Worm (Caenorhabditis elegans) whole organism, midembryonic: ENCODE results near the gene F23D12.4.

Experiments used
- T22C8.4 ChIP-seq: fragments of 200-800 bp; sonication (Bioruptor generic); IDR thresholded peaks from 2 replicates; pipeline ENCODE4 v1.3.6; 2022; ENCODE audit warnings: missing genetic modification characterization, missing compliant biosample characterization
- cog-1 ChIP-seq: sonication (generic microtip); optimal IDR thresholded peaks from 2 replicates; lab custom pipeline; 2016; ENCODE audit warnings: missing genetic modification characterization, missing compliant biosample characterization
- flt-1 ChIP-seq: fragments of 200-800 bp; sonication (Bioruptor generic); IDR thresholded peaks from 2 replicates; pipeline ENCODE4 v1.3.6; 2022; ENCODE audit warnings: missing genetic modification characterization, missing compliant biosample characterization
- klf-2 ChIP-seq: fragments of 200-800 bp; sonication (Bioruptor generic); conservative IDR thresholded peaks from 2 replicates; pipeline ENCODE4 v1.3.6; 2022; ENCODE audit warnings: missing genetic modification reagents, missing genetic modification characterization, missing compliant biosample characterization
- med-1 ChIP-seq: sonication (generic microtip); optimal IDR thresholded peaks from 2 replicates; lab custom pipeline; 2017; ENCODE audit warnings: missing genetic modification characterization, mild to moderate bottlenecking, missing compliant biosample characterization, antibody characterized with exemption, missing genetic modification reagents; ENCODE audit not compliant: insufficient read depth
- ref-1 ChIP-seq: fragments of 200-800 bp; sonication (Bioruptor generic); conservative IDR thresholded peaks from 2 replicates; pipeline ENCODE4 v1.3.6; 2022; ENCODE audit warnings: missing genetic modification reagents, missing genetic modification characterization, missing compliant biosample characterization
- tab-1 ChIP-seq: fragments of 200-800 bp; sonication (Bioruptor generic); IDR thresholded peaks from 2 replicates; pipeline ENCODE4 v1.3.6; 2022; ENCODE audit warnings: missing genetic modification characterization, missing compliant biosample characterization
- ztf-23 ChIP-seq: fragments of 200-800 bp; sonication (Bioruptor generic); IDR thresholded peaks from 2 replicates; pipeline ENCODE4 v1.3.6; 2022; ENCODE audit warnings: missing genetic modification reagents, missing genetic modification characterization, missing compliant biosample characterization
- ztf-29 ChIP-seq: fragments of 200-800 bp; sonication (Bioruptor generic); IDR thresholded peaks from 2 replicates; pipeline ENCODE4 v1.3.6; 2022; ENCODE audit warnings: missing genetic modification reagents, missing genetic modification characterization, missing compliant biosample characterization

F23D12.4 gene

ce11 chrX:14460412-14460811 is 15.6 kb downstream of the F23D12.4 start, which contains the start of gene Y66C5A.2:
Y66C5A.2 (plus strand) TSS chrX:14460712.
- TF ChIP-seq klf-2 (GFP tag; lab: Robert Waterston, UW) (no peak), med-1 (GFP tag; lab: Kevin White, UChicago) (no peak), ztf-23 (GFP tag; lab: Robert Waterston, UW) (no peak), T22C8.4 (GFP tag; lab: Robert Waterston, UW) (no peak), tab-1 (GFP tag; lab: Robert Waterston, UW) (no peak), ref-1 (GFP tag; lab: Robert Waterston, UW) (no peak), flt-1 (GFP tag; lab: Robert Waterston, UW) (no peak), cog-1 (tag; lab: Kevin White, UChicago) (no peak), ztf-29 (GFP tag; lab: Robert Waterston, UW) (no peak)

ce11 chrX:14464513-14464912 is 19.7 kb downstream of the F23D12.4 start, which contains the start of gene M163.7:
M163.7 (plus strand) TSS chrX:14464813.
- TF ChIP-seq cog-1 (tag; lab: Kevin White, UChicago) (no peak), ref-1 (GFP tag; lab: Robert Waterston, UW) (no peak)

ce11 chrX:14465593-14465992 is 20.8 kb downstream of the F23D12.4 start, which contains the start of gene M163.22:
M163.22 (plus strand) TSS chrX:14465893.
- TF ChIP-seq cog-1 (tag; lab: Kevin White, UChicago), result no peak
- no peak for TF ChIP-seq ztf-23 (GFP tag; lab: Robert Waterston, UW)
- no peak for TF ChIP-seq tab-1 (GFP tag; lab: Robert Waterston, UW)

ce11 chrX:14466532-14466931 is 21.7 kb downstream of the F23D12.4 start, which contains the start of gene M163.21:
M163.21 (plus strand) TSS chrX:14466832.
- no peak for TF ChIP-seq med-1 (GFP tag; lab: Kevin White, UChicago)

DNA sequence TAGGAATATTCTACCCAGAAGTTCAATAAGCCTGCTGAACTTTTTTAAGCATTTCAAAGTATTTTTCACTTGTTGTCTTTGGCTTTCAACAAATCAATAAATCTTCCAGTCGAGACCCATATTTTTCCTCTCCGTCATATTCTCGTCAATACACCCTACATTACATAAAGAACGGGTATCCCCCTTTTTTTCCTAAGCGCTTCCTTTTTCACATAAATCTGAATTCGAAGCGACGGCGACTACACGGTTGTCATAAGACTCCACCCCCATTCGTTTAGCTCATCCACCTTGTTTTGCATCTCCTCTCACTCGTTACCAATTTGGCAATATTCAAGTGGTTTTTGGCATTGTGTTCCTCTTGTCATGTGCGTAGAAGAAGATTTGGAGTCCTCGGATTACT is 24.5 kb downstream of the F23D12.4 start, which contains the start of gene M163.9:
Gene M163.9 (plus strand): TSS at position 301 of the 400 bp plus-strand sequence.
- TF ChIP-seq ref-1 (GFP tag; lab: Robert Waterston, UW) (no peak), ztf-23 (GFP tag; lab: Robert Waterston, UW) (no peak)

- TF ChIP-seq ztf-23 (GFP tag; lab: Robert Waterston, UW), result no peak
- TF ChIP-seq flt-1 (GFP tag; lab: Robert Waterston, UW), result no peak
- no peak for TF ChIP-seq klf-2 (GFP tag; lab: Robert Waterston, UW)
- no peak for TF ChIP-seq cog-1 (tag; lab: Kevin White, UChicago)
These were observed 25.9 kb downstream of the F23D12.4 start, which contains the start of gene M163.10 for ce11 chrX:14470687-14471086. M163.10 (plus strand) TSS chrX:14470987.

ce11 chrX:14473740-14474139 is 28.9 kb downstream of the F23D12.4 start, which contains the start of gene M163.5:
M163.5 (plus strand) TSS chrX:14474040.
- TF ChIP-seq klf-2 (GFP tag; lab: Robert Waterston, UW) (no peak), cog-1 (tag; lab: Kevin White, UChicago) (no peak), med-1 (GFP tag; lab: Kevin White, UChicago) (no peak), tab-1 (GFP tag; lab: Robert Waterston, UW) (no peak), T22C8.4 (GFP tag; lab: Robert Waterston, UW) (no peak), ztf-23 (GFP tag; lab: Robert Waterston, UW) (no peak), ztf-29 (GFP tag; lab: Robert Waterston, UW) (no peak), flt-1 (GFP tag; lab: Robert Waterston, UW) (no peak), ref-1 (GFP tag; lab: Robert Waterston, UW) (no peak)

ce11 chrX:14476625-14477257 is 31.9 kb downstream of the F23D12.4 start:
- TF ChIP-seq tab-1 (GFP tag; lab: Robert Waterston, UW) (no peak), ref-1 (GFP tag; lab: Robert Waterston, UW) (no peak), cog-1 (tag; lab: Kevin White, UChicago) (no peak), ztf-29 (GFP tag; lab: Robert Waterston, UW) (no peak), T22C8.4 (GFP tag; lab: Robert Waterston, UW) (no peak)

- TF ChIP-seq tab-1 (GFP tag; lab: Robert Waterston, UW) (no peak), ztf-29 (GFP tag; lab: Robert Waterston, UW) (no peak), klf-2 (GFP tag; lab: Robert Waterston, UW) (no peak), flt-1 (GFP tag; lab: Robert Waterston, UW) (no peak), med-1 (GFP tag; lab: Kevin White, UChicago) (no peak), ref-1 (GFP tag; lab: Robert Waterston, UW) (no peak), cog-1 (tag; lab: Kevin White, UChicago) (no peak), T22C8.4 (GFP tag; lab: Robert Waterston, UW) (no peak), ztf-23 (GFP tag; lab: Robert Waterston, UW) (no peak)
These were observed 32.5 kb downstream of the F23D12.4 start for ce11 chrX:14477338-14477737.

- TF ChIP-seq tab-1 (GFP tag; lab: Robert Waterston, UW) (no peak), med-1 (GFP tag; lab: Kevin White, UChicago) (no peak), ztf-23 (GFP tag; lab: Robert Waterston, UW) (no peak), flt-1 (GFP tag; lab: Robert Waterston, UW) (no peak), cog-1 (tag; lab: Kevin White, UChicago) (no peak), ztf-29 (GFP tag; lab: Robert Waterston, UW) (no peak), ref-1 (GFP tag; lab: Robert Waterston, UW) (no peak), klf-2 (GFP tag; lab: Robert Waterston, UW) (no peak)
These were observed 33.4 kb downstream of the F23D12.4 start for ce11 chrX:14478193-14478592.
